Worm (Caenorhabditis elegans) whole organism, L3 larva: ENCODE data around the gene Y37H2A.7.

Experiments
- lin-15B ChIP-seq: fragments of 150-350 bp; optimal IDR thresholded peaks from 2 replicates; lab custom pipeline; 2014; ENCODE audit warnings: missing biosample characterization, missing genetic modification characterization
- unc-62 ChIP-seq: fragments of 150-350 bp; sonication (generic microtip); optimal IDR thresholded peaks from 4 replicates; lab custom pipeline; 2014; ENCODE audit warnings: missing biosample characterization, missing genetic modification reagents, missing genetic modification characterization

ce11 chrV:18146077-18146476, 11.8 kb upstream of the Y37H2A.7 start, which contains the start of gene C14A6.3:
- TF ChIP-seq unc-62 = no peak
- no peak for TF ChIP-seq lin-15B
